Fruit fly (Drosophila melanogaster) whole organism, prepupa: ENCODE measurements around the gene CG13676.

Source experiments
- CG10631 ChIP-seq: fragments of 200-800 bp; sonication (Bioruptor generic); optimal IDR thresholded peaks from 2 replicates; lab custom pipeline; 2016; ENCODE audit warnings: missing biosample characterization, missing genetic modification characterization
- CG10669 ChIP-seq: fragments of 200-800 bp; sonication (Bioruptor generic); optimal IDR thresholded peaks from 3 replicates; lab custom pipeline; 2018; ENCODE audit warnings: missing biosample characterization, mild to moderate bottlenecking, missing genetic modification characterization, moderate library complexity
- CG15336 ChIP-seq: fragments of 200-800 bp; sonication (Bioruptor generic); IDR thresholded peaks from 2 replicates; pipeline ENCODE4 v1.3.6; 2022; ENCODE audit warnings: missing biosample characterization, missing genetic modification characterization
- CG1621 ChIP-seq: fragments of 200-800 bp; sonication (Bioruptor generic); optimal IDR thresholded peaks from 3 replicates; lab custom pipeline; 2018; ENCODE audit warnings: missing biosample characterization, mild to moderate bottlenecking, missing genetic modification characterization
- CG16779 ChIP-seq: fragments of 200-800 bp; sonication (Bioruptor generic); optimal IDR thresholded peaks from 3 replicates; lab custom pipeline; 2017; ENCODE audit warnings: missing biosample characterization, mild to moderate bottlenecking, missing genetic modification characterization
- CG31627 ChIP-seq: fragments of 200-800 bp; sonication (Bioruptor generic); optimal IDR thresholded peaks from 3 replicates; lab custom pipeline; 2016; ENCODE audit warnings: missing biosample characterization, missing genetic modification characterization
- CG32006 ChIP-seq: fragments of 200-800 bp; sonication (Bioruptor generic); optimal IDR thresholded peaks from 3 replicates; lab custom pipeline; 2017; ENCODE audit warnings: missing biosample characterization, mild to moderate bottlenecking, missing genetic modification characterization
- CG34406 ChIP-seq: fragments of 200-800 bp; sonication (Bioruptor generic); optimal IDR thresholded peaks from 3 replicates; lab custom pipeline; 2016; ENCODE audit warnings: missing biosample characterization, missing genetic modification characterization
- CG4318 ChIP-seq: fragments of 200-800 bp; sonication (Bioruptor generic); optimal IDR thresholded peaks from 3 replicates; lab custom pipeline; 2017; ENCODE audit warnings: missing biosample characterization, mild to moderate bottlenecking, missing genetic modification characterization
- CG6163 ChIP-seq: fragments of 200-800 bp; sonication (Bioruptor generic); IDR thresholded peaks from 3 replicates; pipeline ENCODE4 v1.3.6; 2022; ENCODE audit warnings: missing biosample characterization, missing genetic modification characterization
- CG6276 ChIP-seq: fragments of 200-800 bp; sonication (Bioruptor generic); optimal IDR thresholded peaks from 2 replicates; lab custom pipeline; 2017; ENCODE audit warnings: missing biosample characterization, mild to moderate bottlenecking, missing genetic modification characterization
- CG6808 ChIP-seq: fragments of 200-800 bp; sonication (Bioruptor generic); optimal IDR thresholded peaks from 3 replicates; lab custom pipeline; 2017; ENCODE audit warnings: missing biosample characterization, missing genetic modification characterization, mild to moderate bottlenecking, moderate library complexity, missing genetic modification reagents
- CG6854 ChIP-seq: fragments of 200-800 bp; sonication (Bioruptor generic); optimal IDR thresholded peaks from 2 replicates; lab custom pipeline; 2017; ENCODE audit warnings: missing biosample characterization, mild to moderate bottlenecking, missing genetic modification characterization
- CG8119 ChIP-seq: fragments of 200-800 bp; sonication (Bioruptor generic); IDR thresholded peaks from 3 replicates; pipeline ENCODE4 v1.3.6; 2022; ENCODE audit warnings: missing biosample characterization, missing genetic modification characterization
- CG8632 ChIP-seq: fragments of 200-800 bp; sonication (Bioruptor generic); optimal IDR thresholded peaks from 3 replicates; lab custom pipeline; 2016; ENCODE audit warnings: missing biosample characterization, missing genetic modification characterization
- Eip75B ChIP-seq: fragments of 200-800 bp; sonication (Bioruptor generic); optimal IDR thresholded peaks from 3 replicates; lab custom pipeline; 2016; ENCODE audit warnings: missing biosample characterization, missing genetic modification characterization
- Eip78C ChIP-seq: fragments of 200-800 bp; sonication (Bioruptor generic); peaks from one replicate; lab custom pipeline; 2016; ENCODE audit warnings: missing biosample characterization, missing genetic modification characterization
- Eip93F ChIP-seq: fragments of 200-800 bp; sonication (Bioruptor generic); optimal IDR thresholded peaks from 2 replicates; lab custom pipeline; 2016; ENCODE audit warnings: missing biosample characterization, mild to moderate bottlenecking, missing genetic modification characterization
- Ets21C ChIP-seq: fragments of 200-800 bp; sonication (Bioruptor generic); optimal IDR thresholded peaks from 3 replicates; lab custom pipeline; 2016; ENCODE audit warnings: missing biosample characterization, missing genetic modification characterization
- Ets96B ChIP-seq: fragments of 200-800 bp; optimal IDR thresholded peaks from 2 replicates; lab custom pipeline; 2019; ENCODE audit warnings: missing biosample characterization, mild to moderate bottlenecking, missing genetic modification characterization, moderate library complexity
- Gug ChIP-seq: fragments of 200-800 bp; sonication (Bioruptor generic); IDR thresholded peaks from 2 replicates; pipeline ENCODE4 v1.3.6; 2022; ENCODE audit warnings: missing biosample characterization, missing genetic modification characterization
- Hr4 ChIP-seq: fragments of 200-800 bp; sonication (Bioruptor generic); optimal IDR thresholded peaks from 3 replicates; lab custom pipeline; 2016; ENCODE audit warnings: missing biosample characterization, missing genetic modification characterization
- Met ChIP-seq: fragments of 200-800 bp; sonication (Bioruptor generic); optimal IDR thresholded peaks from 3 replicates; lab custom pipeline; 2016; ENCODE audit warnings: missing biosample characterization, missing genetic modification characterization
- Smox ChIP-seq: fragments of 200-800 bp; sonication (Bioruptor generic); optimal IDR thresholded peaks from 3 replicates; lab custom pipeline; 2016; ENCODE audit warnings: missing biosample characterization, missing genetic modification characterization
- Sox14 ChIP-seq: fragments of 200-800 bp; sonication (Bioruptor generic); optimal IDR thresholded peaks from 3 replicates; lab custom pipeline; 2016; ENCODE audit warnings: missing biosample characterization, missing genetic modification characterization
- Sox15 ChIP-seq: fragments of 200-800 bp; sonication (Bioruptor generic); optimal IDR thresholded peaks from 3 replicates; lab custom pipeline; 2016; ENCODE audit warnings: missing biosample characterization, missing genetic modification characterization
- achi ChIP-seq: fragments of 200-800 bp; sonication (Bioruptor generic); optimal IDR thresholded peaks from 3 replicates; lab custom pipeline; 2016; ENCODE audit warnings: missing biosample characterization, missing genetic modification characterization
- dac ChIP-seq: fragments of 200-800 bp; sonication (Bioruptor generic); optimal IDR thresholded peaks from 2 replicates; lab custom pipeline; 2017; ENCODE audit warnings: missing biosample characterization, mild to moderate bottlenecking, missing genetic modification characterization
- dsx ChIP-seq: fragments of 200-800 bp; optimal IDR thresholded peaks from 3 replicates; lab custom pipeline; 2019; ENCODE audit warnings: missing biosample characterization, mild to moderate bottlenecking, missing genetic modification characterization, moderate library complexity; ENCODE audit not compliant: poor library complexity, severe bottlenecking
- esn ChIP-seq: fragments of 200-800 bp; sonication (Bioruptor generic); optimal IDR thresholded peaks from 2 replicates; lab custom pipeline; 2016; ENCODE audit warnings: missing biosample characterization, mild to moderate bottlenecking, missing genetic modification characterization, moderate library complexity
- fd59A ChIP-seq: fragments of 200-800 bp; sonication (Bioruptor generic); optimal IDR thresholded peaks from 2 replicates; lab custom pipeline; 2017; ENCODE audit warnings: missing biosample characterization, mild to moderate bottlenecking, missing genetic modification characterization, missing genetic modification reagents
- fd85E ChIP-seq: fragments of 200-800 bp; sonication (Bioruptor generic); optimal IDR thresholded peaks from 3 replicates; lab custom pipeline; 2016; ENCODE audit warnings: missing biosample characterization, missing genetic modification characterization
- fkh ChIP-seq: fragments of 200-800 bp; sonication (Bioruptor generic); optimal IDR thresholded peaks from 3 replicates; lab custom pipeline; 2017; ENCODE audit warnings: missing biosample characterization, mild to moderate bottlenecking, missing genetic modification characterization, moderate library complexity
- lz ChIP-seq: fragments of 200-800 bp; sonication (Bioruptor generic); optimal IDR thresholded peaks from 3 replicates; lab custom pipeline; 2016; ENCODE audit warnings: missing biosample characterization, missing genetic modification characterization
- net ChIP-seq: fragments of 200-800 bp; sonication (Bioruptor generic); optimal IDR thresholded peaks from 3 replicates; lab custom pipeline; 2016; ENCODE audit warnings: missing biosample characterization, missing genetic modification characterization
- pdm3 ChIP-seq: fragments of 200-800 bp; sonication (Bioruptor generic); optimal IDR thresholded peaks from 3 replicates; lab custom pipeline; 2016; ENCODE audit warnings: missing biosample characterization, missing genetic modification characterization
- salr ChIP-seq, 2 experiments: fragments of 200-800 bp; sonication (Bioruptor generic); optimal IDR thresholded peaks; 3 replicates each; lab custom pipeline; 2016 to 2018; ENCODE audit warnings: missing biosample characterization in 2 of 2, missing genetic modification characterization in 2 of 2, mild to moderate bottlenecking in 1 of 2
- spab ChIP-seq: fragments of 200-800 bp; sonication (Bioruptor generic); optimal IDR thresholded peaks from 2 replicates; lab custom pipeline; 2017; ENCODE audit warnings: missing biosample characterization, mild to moderate bottlenecking, missing genetic modification characterization, missing genetic modification reagents
- ss ChIP-seq, 2 experiments: fragments of 200-800 bp; sonication (Bioruptor generic); optimal IDR thresholded peaks; 2 replicates in 1 of 2; 3 replicates in 1 of 2; lab custom pipeline; 2017 to 2018; ENCODE audit warnings: mild to moderate bottlenecking in 2 of 2, missing biosample characterization in 2 of 2, missing genetic modification characterization in 2 of 2, moderate library complexity in 1 of 2
- svp ChIP-seq: fragments of 200-800 bp; sonication (Bioruptor generic); peaks from one replicate; lab custom pipeline; 2016; ENCODE audit warnings: missing biosample characterization, missing genetic modification characterization

Gene CG13676

dm6 chr3L:8185263-8186227, 33.9 kb upstream of the CG13676 start (continued):
- peak; percentile 55 for TF ChIP-seq net (GFP tag; lab: Kevin White, UChicago)
- peak; percentile 68 for TF ChIP-seq pdm3 (GFP tag; lab: Kevin White, UChicago)
- TF ChIP-seq CG31627 (GFP tag; lab: Kevin White, UChicago) = peak; percentile 28
- TF ChIP-seq CG32006 (GFP tag; lab: Kevin White, UChicago) = peak; percentile 75
- TF ChIP-seq Eip75B (GFP tag; lab: Kevin White, UChicago) = peak; percentile 63
- peak; percentile 50 for TF ChIP-seq CG10631 (GFP tag; lab: Kevin White, UChicago)
- TF ChIP-seq Eip93F = no peak
- TF ChIP-seq Sox15 (GFP tag; lab: Kevin White, UChicago) = peak; percentile 60
- peak; percentile 74 for TF ChIP-seq fkh (GFP tag; lab: Kevin White, UChicago)
- TF ChIP-seq CG6808 (GFP tag; lab: Kevin White, UChicago) = peak; percentile 45
- TF ChIP-seq CG8632 (GFP tag; lab: Kevin White, UChicago) = peak; percentile 50
- 0 out of 2 replicates have a peak, but pooled peaks have one; percentile 55 for TF ChIP-seq CG15336
- no peak for TF ChIP-seq Met (GFP tag; lab: Kevin White, UChicago)
- TF ChIP-seq Hr4 = peak; percentile 74
- peak; percentile 44 for TF ChIP-seq CG1621
- no peak for TF ChIP-seq Smox (GFP tag; lab: Kevin White, UChicago)
- peak; percentile 64 for TF ChIP-seq Gug (GFP tag; lab: Robert Waterston, UW)
- TF ChIP-seq CG10669 = peak; percentile 67
- TF ChIP-seq svp (GFP tag; lab: Kevin White, UChicago) = peak; percentile 77
- TF ChIP-seq dac = peak; percentile 14

- peak; percentile 65 for TF ChIP-seq fkh (GFP tag; lab: Kevin White, UChicago)
- peak; percentile 56 for TF ChIP-seq CG6854 (GFP tag; lab: Kevin White, UChicago)
- TF ChIP-seq Eip78C (GFP tag; lab: Kevin White, UChicago) = peak; percentile 34
- TF ChIP-seq achi = no peak
Observed at dm6 chr3L:8180464-8181137, 29.0 kb upstream of the CG13676 start, which contains the start of the genes mthl7 and Uxs. Gene mthl7, minus strand, starts transcription at chr3L:8180514. Gene Uxs, plus strand, starts transcription at chr3L:8180923.

dm6 chr3L:8177795-8178564, 26.4 kb upstream of the CG13676 start, which contains the start of gene Nmt:
Gene Nmt, minus strand, starts transcription at chr3L:8178429.
- TF ChIP-seq fd85E (GFP tag; lab: Kevin White, UChicago) (no peak), Gug (GFP tag; lab: Robert Waterston, UW) (no peak), spab (GFP tag; lab: Kevin White, UChicago) (no peak), ss (GFP tag; optimal IDR thresholded peaks at IDR 0.05; lab: Kevin White, UChicago) (no peak), Sox14 (GFP tag; lab: Kevin White, UChicago) (no peak), CG4318 (GFP tag; lab: Kevin White, UChicago) (no peak), Smox (GFP tag; lab: Kevin White, UChicago) (no peak), CG8632 (GFP tag; lab: Kevin White, UChicago) (peak; percentile 24), fd59A (no peak), CG15336 (peak; percentile 77), CG31627 (GFP tag; lab: Kevin White, UChicago) (peak; percentile 37), Eip75B (GFP tag; lab: Kevin White, UChicago) (no peak), CG8119 (GFP tag; lab: Robert Waterston, UW) (peak; percentile 52; the same call in 2 of the 3 replicates), CG10631 (GFP tag; lab: Kevin White, UChicago) (peak; percentile 10), CG6276 (no peak), achi (peak; percentile 44), lz (GFP tag; lab: Kevin White, UChicago) (peak; percentile 39), Ets21C (GFP tag; lab: Kevin White, UChicago) (no peak), CG6163 (GFP tag; lab: Robert Waterston, UW) (peak; percentile 58; the same call in 1 of the 3 replicates), CG6854 (GFP tag; lab: Kevin White, UChicago) (no peak), svp (GFP tag; lab: Kevin White, UChicago) (no peak), CG32006 (GFP tag; lab: Kevin White, UChicago) (no peak), Eip78C (GFP tag; lab: Kevin White, UChicago) (peak; percentile 33), dsx (GFP tag; lab: Kevin White, UChicago) (no peak), CG34406 (GFP tag; lab: Kevin White, UChicago) (peak; percentile 41), esn (GFP tag; lab: Kevin White, UChicago) (peak; percentile 46), salr (GFP tag; optimal IDR thresholded peaks at IDR 0.05; lab: Kevin White, UChicago) (peak in 1 of 2 experiments; percentile 24), Ets96B (no peak), CG10669 (no peak), CG16779 (tag; lab: Kevin White, UChicago) (no peak)
